Worm (Caenorhabditis elegans): ENCODE measurements around the gene dnj-11.

ce11 chrIV:6623390-6623789, 37.7 kb downstream of the dnj-11 start, which contains the start of gene C01B10.44:
- TF ChIP-seq fkh-10 (GFP tag; optimal IDR thresholded peaks at IDR 0.05) (no peak), unc-98 (GFP tag; IDR thresholded peaks at IDR 0.05) (no peak), tbx-2 (tag; optimal IDR thresholded peaks at IDR 0.05) (no peak), unc-130 (tag; optimal IDR thresholded peaks at IDR 0.05) (no peak)
